Worm (Caenorhabditis elegans) whole organism, L1 larva: ENCODE results near the gene fipr-27.
"Not testable (repeated sequence)": the region's sequence is repeated elsewhere in the genome, so short reads cannot be mapped to it uniquely, and the experiment has no call there.

Experiments used
- F16B12.6 ChIP-seq: fragments of 150-350 bp; optimal IDR thresholded peaks from 2 replicates; lab custom pipeline; 2014; ENCODE audit warnings: missing biosample characterization, missing genetic modification characterization
- Y116A8C.19 ChIP-seq: sonication (generic microtip); optimal IDR thresholded peaks from 2 replicates; lab custom pipeline; 2016; ENCODE audit warnings: missing compliant biosample characterization, missing genetic modification characterization, borderline replicate concordance
- aha-1 ChIP-seq: fragments of 150-350 bp; optimal IDR thresholded peaks from 2 replicates; lab custom pipeline; 2014; ENCODE audit warnings: missing biosample characterization, missing genetic modification characterization
- alr-1 ChIP-seq: fragments of 200-800 bp; sonication (Bioruptor generic); optimal IDR thresholded peaks from 2 replicates; lab custom pipeline; 2018; ENCODE audit warnings: borderline replicate concordance, mild to moderate bottlenecking, missing genetic modification characterization, missing compliant biosample characterization
- ceh-63 ChIP-seq: fragments of 200-800 bp; sonication (Bioruptor generic); optimal IDR thresholded peaks from 2 replicates; lab custom pipeline; 2018; ENCODE audit warnings: mild to moderate bottlenecking, missing genetic modification characterization, missing compliant biosample characterization
- dpl-1 ChIP-seq, 3 experiments: fragments of 150-350 bp in 2 of 3; sonication (generic microtip) in 1 of 3; optimal IDR thresholded peaks; 2 replicates each; lab custom pipeline; 2014 to 2017; ENCODE audit warnings: missing biosample characterization in 3 of 3, missing genetic modification characterization in 3 of 3, missing genetic modification reagents in 3 of 3
- efl-3 ChIP-seq: fragments of 200-800 bp; sonication (Bioruptor generic); optimal IDR thresholded peaks from 2 replicates; lab custom pipeline; 2018; ENCODE audit warnings: mild to moderate bottlenecking, missing genetic modification characterization, missing compliant biosample characterization
- egl-27 ChIP-seq, 2 experiments: fragments of 150-350 bp in 1 of 2; sonication (generic microtip); optimal IDR thresholded peaks; 3 replicates each; lab custom pipeline; 2017 to 2018; ENCODE audit warnings: missing biosample characterization in 2 of 2, missing genetic modification characterization in 2 of 2, missing genetic modification reagents in 2 of 2
- elt-2 ChIP-seq: sonication (generic microtip); optimal IDR thresholded peaks from 2 replicates; lab custom pipeline; 2016; ENCODE audit warnings: missing genetic modification characterization, mild to moderate bottlenecking, inconsistent platforms, missing compliant biosample characterization, missing genetic modification reagents
- elt-3 ChIP-seq, 6 experiments: fragments of 150-350 bp in 1 of 6; sonication (generic microtip); optimal IDR thresholded peaks; 2 replicates each; lab custom pipeline; 2017 to 2018; ENCODE audit warnings: missing biosample characterization in 6 of 6, missing genetic modification characterization in 6 of 6, inconsistent platforms in 1 of 6
- fkh-4 ChIP-seq: sonication (generic microtip); optimal IDR thresholded peaks from 2 replicates; lab custom pipeline; 2016; ENCODE audit warnings: missing compliant biosample characterization, missing genetic modification characterization, borderline replicate concordance
- fkh-8 ChIP-seq: sonication (generic microtip); optimal IDR thresholded peaks from 2 replicates; lab custom pipeline; 2016; ENCODE audit warnings: mild to moderate bottlenecking, missing genetic modification characterization, missing compliant biosample characterization
- grh-1 ChIP-seq: fragments of 200-800 bp; sonication (Bioruptor generic); IDR thresholded peaks from 2 replicates; pipeline ENCODE4 v1.3.6; 2022; ENCODE audit warnings: missing genetic modification reagents, missing genetic modification characterization, missing compliant biosample characterization
- irx-1 ChIP-seq: sonication (generic microtip); optimal IDR thresholded peaks from 2 replicates; lab custom pipeline; 2016; ENCODE audit warnings: missing genetic modification characterization, missing compliant biosample characterization
- isw-1 ChIP-seq: fragments of 200-800 bp; sonication (Bioruptor generic); IDR thresholded peaks from 2 replicates; pipeline ENCODE4 v1.3.6; 2022; ENCODE audit warnings: missing genetic modification characterization, missing compliant biosample characterization
- lin-15B ChIP-seq: fragments of 150-350 bp; sonication (generic microtip); optimal IDR thresholded peaks from 3 replicates; lab custom pipeline; 2014; ENCODE audit warnings: missing biosample characterization, missing genetic modification characterization
- lsy-2 ChIP-seq, 2 experiments: fragments of 150-350 bp; optimal IDR thresholded peaks; 2 replicates each; lab custom pipeline; 2014; ENCODE audit warnings: missing biosample characterization in 2 of 2, missing genetic modification characterization in 2 of 2
- mab-9 ChIP-seq: fragments of 200-800 bp; sonication (Bioruptor generic); IDR thresholded peaks from 2 replicates; pipeline ENCODE4 v1.3.6; 2022; ENCODE audit warnings: missing genetic modification reagents, missing genetic modification characterization, missing compliant biosample characterization
- mdl-1 ChIP-seq, 2 experiments: fragments of 150-350 bp; optimal IDR thresholded peaks; 2 replicates each; lab custom pipeline; 2014 to 2017; ENCODE audit warnings: missing biosample characterization in 2 of 2, missing genetic modification characterization in 2 of 2, inconsistent platforms in 1 of 2
- mef-2 ChIP-seq: fragments of 150-350 bp; optimal IDR thresholded peaks from 2 replicates; lab custom pipeline; 2014; ENCODE audit warnings: missing biosample characterization, missing genetic modification characterization
- nhr-11 ChIP-seq: fragments of 150-350 bp; optimal IDR thresholded peaks from 2 replicates; lab custom pipeline; 2014; ENCODE audit warnings: missing biosample characterization, missing genetic modification characterization
- nhr-20 ChIP-seq: sonication (generic microtip); optimal IDR thresholded peaks from 2 replicates; lab custom pipeline; 2016; ENCODE audit warnings: mild to moderate bottlenecking, missing genetic modification characterization, missing compliant biosample characterization
- nhr-28 ChIP-seq: fragments of 150-350 bp; optimal IDR thresholded peaks from 2 replicates; lab custom pipeline; 2014; ENCODE audit warnings: missing biosample characterization, missing genetic modification characterization
- nhr-47 ChIP-seq: sonication (generic microtip); optimal IDR thresholded peaks from 2 replicates; lab custom pipeline; 2016; ENCODE audit warnings: mild to moderate bottlenecking, missing genetic modification characterization, moderate library complexity, missing compliant biosample characterization
- nhr-71 ChIP-seq: sonication (generic microtip); optimal IDR thresholded peaks from 2 replicates; lab custom pipeline; 2016; ENCODE audit warnings: mild to moderate bottlenecking, missing genetic modification characterization, moderate library complexity, missing compliant biosample characterization
- nhr-76 ChIP-seq: sonication (generic microtip); optimal IDR thresholded peaks from 2 replicates; lab custom pipeline; 2017; ENCODE audit warnings: missing biosample characterization, missing genetic modification characterization
- nhr-84 ChIP-seq: sonication (generic microtip); optimal IDR thresholded peaks from 2 replicates; lab custom pipeline; 2017; ENCODE audit warnings: missing biosample characterization, missing genetic modification characterization
- pax-3 ChIP-seq: fragments of 200-800 bp; sonication (Bioruptor generic); optimal IDR thresholded peaks from 2 replicates; lab custom pipeline; 2018; ENCODE audit warnings: mild to moderate bottlenecking, missing genetic modification characterization, moderate library complexity, missing compliant biosample characterization
- pqm-1 ChIP-seq: sonication (generic microtip); optimal IDR thresholded peaks from 3 replicates; lab custom pipeline; 2017; ENCODE audit warnings: missing biosample characterization, missing genetic modification characterization
- snu-23 ChIP-seq: sonication (generic microtip); optimal IDR thresholded peaks from 2 replicates; lab custom pipeline; 2016; ENCODE audit warnings: missing genetic modification characterization, missing compliant biosample characterization
- sptf-1 ChIP-seq: fragments of 150-350 bp; optimal IDR thresholded peaks from 2 replicates; lab custom pipeline; 2014; ENCODE audit warnings: missing biosample characterization, missing genetic modification characterization
- sup-37 ChIP-seq: fragments of 200-800 bp; sonication (Bioruptor generic); optimal IDR thresholded peaks from 2 replicates; lab custom pipeline; 2018; ENCODE audit warnings: mild to moderate bottlenecking, missing genetic modification characterization, missing compliant biosample characterization
- tbx-2 ChIP-seq: sonication (generic microtip); optimal IDR thresholded peaks from 2 replicates; lab custom pipeline; 2016; ENCODE audit warnings: missing genetic modification characterization, missing compliant biosample characterization
- unc-130 ChIP-seq: fragments of 150-350 bp; optimal IDR thresholded peaks from 2 replicates; lab custom pipeline; 2017; ENCODE audit warnings: missing biosample characterization, missing genetic modification characterization, inconsistent platforms
- unc-30 ChIP-seq: sonication (generic microtip); optimal IDR thresholded peaks from 2 replicates; lab custom pipeline; 2017; ENCODE audit warnings: missing biosample characterization, missing genetic modification characterization
- unc-86 ChIP-seq: sonication (generic microtip); optimal IDR thresholded peaks from 2 replicates; lab custom pipeline; 2016; ENCODE audit warnings: missing genetic modification characterization, missing compliant biosample characterization
- unc-98 ChIP-seq: fragments of 200-800 bp; sonication (Bioruptor generic); IDR thresholded peaks from 2 replicates; pipeline ENCODE4 v1.3.6; 2022; ENCODE audit warnings: missing genetic modification characterization, missing compliant biosample characterization
- vab-15 ChIP-seq: sonication (generic microtip); optimal IDR thresholded peaks from 2 replicates; lab custom pipeline; 2017; ENCODE audit warnings: missing genotype, mild to moderate bottlenecking, missing genetic modification characterization, missing compliant biosample characterization
- xbp-1 ChIP-seq: sonication (generic microtip); optimal IDR thresholded peaks from 2 replicates; lab custom pipeline; 2016; ENCODE audit warnings: missing genetic modification characterization, missing compliant biosample characterization
- zip-4 ChIP-seq: fragments of 200-800 bp; sonication (Bioruptor generic); optimal IDR thresholded peaks from 2 replicates; lab custom pipeline; 2018; ENCODE audit warnings: mild to moderate bottlenecking, missing genetic modification characterization, moderate library complexity, missing compliant biosample characterization

fipr-27 gene

ce11 chrIV:16625909-16626308 lies 4.8 kb upstream of the fipr-27 start, which contains the start of gene fip-7:
fip-7 (plus strand) TSS chrIV:16626209.
- TF ChIP-seq nhr-11, grh-1, sptf-1: not testable (repeated sequence)

- TF ChIP-seq elt-3 (tag; optimal IDR thresholded peaks at IDR 0.05; lab: Kevin White, UChicago) (no peak), mab-9 (GFP tag; lab: Robert Waterston, UW) (no peak), alr-1 (tag; lab: Kevin White, UChicago) (no peak), F16B12.6 (tag; lab: Kevin White, UChicago) (no peak), lin-15B (tag; lab: Kevin White, UChicago) (no peak), nhr-47 (tag; lab: Kevin White, UChicago) (no peak), elt-2 (no peak), fkh-4 (no peak), lsy-2 (tag; optimal IDR thresholded peaks at IDR 0.05; lab: Kevin White, UChicago) (no peak), pax-3 (tag; lab: Kevin White, UChicago) (no peak), unc-130 (tag; lab: Kevin White, UChicago) (no peak), unc-86 (no peak), aha-1 (tag; lab: Kevin White, UChicago) (no peak), sup-37 (GFP tag; lab: Kevin White, UChicago) (no peak)
- TF ChIP-seq, all 84 proteins: peak for 0
Measured at ce11 chrIV:16627676-16628075, 3.0 kb upstream of the fipr-27 start, which contains the start of gene fipr-28. fipr-28 (plus strand) TSS chrIV:16627976.

- no peak for TF ChIP-seq zip-4
- no peak for TF ChIP-seq snu-23
- TF ChIP-seq dpl-1 (GFP tag; optimal IDR thresholded peaks at IDR 0.05; lab: Kevin White, UChicago) = no peak
- no peak for TF ChIP-seq tbx-2 (tag; lab: Kevin White, UChicago)
- TF ChIP-seq nhr-28 (tag; lab: Kevin White, UChicago) = no peak
- TF ChIP-seq lsy-2 (tag; optimal IDR thresholded peaks at IDR 0.05; lab: Kevin White, UChicago) = no peak
- no peak for TF ChIP-seq isw-1 (GFP tag; lab: Robert Waterston, UW)
Measured at ce11 chrIV:16629090-16629489, 1.6 kb upstream of the fipr-27 start, which contains the start of gene Y51H4A.936. Y51H4A.936 (plus strand) TSS chrIV:16629390.

ce11 chrIV:16629815-16630214 lies 907 bp upstream of the fipr-27 start:
- TF ChIP-seq nhr-84 (tag; lab: Kevin White, UChicago) (no peak), nhr-71 (no peak), Y116A8C.19 (tag; lab: Kevin White, UChicago) (no peak), ceh-63 (GFP tag; lab: Kevin White, UChicago) (no peak), mdl-1 (tag; optimal IDR thresholded peaks at IDR 0.05; lab: Kevin White, UChicago) (no peak), elt-3 (tag; optimal IDR thresholded peaks at IDR 0.05; lab: Kevin White, UChicago) (no peak), unc-98 (GFP tag; lab: Robert Waterston, UW) (no peak), unc-30 (tag; lab: Kevin White, UChicago) (no peak)

- TF ChIP-seq irx-1 (tag; lab: Kevin White, UChicago) (no peak), efl-3 (GFP tag; lab: Kevin White, UChicago) (no peak), Y116A8C.19 (tag; lab: Kevin White, UChicago) (no peak), pax-3 (tag; lab: Kevin White, UChicago) (no peak), F16B12.6 (tag; lab: Kevin White, UChicago) (no peak), nhr-11 (no peak), vab-15 (tag; lab: Kevin White, UChicago) (no peak), elt-2 (no peak), pqm-1 (tag; lab: Kevin White, UChicago) (no peak), snu-23 (no peak), xbp-1 (tag; lab: Kevin White, UChicago) (no peak), nhr-76 (tag; lab: Kevin White, UChicago) (no peak), nhr-71 (no peak), nhr-20 (tag; lab: Kevin White, UChicago) (no peak), egl-27 (tag; optimal IDR thresholded peaks at IDR 0.05; lab: Kevin White, UChicago) (no peak), fkh-8 (tag; lab: Kevin White, UChicago) (no peak), mef-2 (tag; lab: Kevin White, UChicago) (no peak)
Measured at ce11 chrIV:16643782-16644181, 13.1 kb downstream of the fipr-27 start.
